Worm (Caenorhabditis elegans): Measurements from ENCODE around the gene T05C12.4.

The T05C12.4 gene

DNA sequence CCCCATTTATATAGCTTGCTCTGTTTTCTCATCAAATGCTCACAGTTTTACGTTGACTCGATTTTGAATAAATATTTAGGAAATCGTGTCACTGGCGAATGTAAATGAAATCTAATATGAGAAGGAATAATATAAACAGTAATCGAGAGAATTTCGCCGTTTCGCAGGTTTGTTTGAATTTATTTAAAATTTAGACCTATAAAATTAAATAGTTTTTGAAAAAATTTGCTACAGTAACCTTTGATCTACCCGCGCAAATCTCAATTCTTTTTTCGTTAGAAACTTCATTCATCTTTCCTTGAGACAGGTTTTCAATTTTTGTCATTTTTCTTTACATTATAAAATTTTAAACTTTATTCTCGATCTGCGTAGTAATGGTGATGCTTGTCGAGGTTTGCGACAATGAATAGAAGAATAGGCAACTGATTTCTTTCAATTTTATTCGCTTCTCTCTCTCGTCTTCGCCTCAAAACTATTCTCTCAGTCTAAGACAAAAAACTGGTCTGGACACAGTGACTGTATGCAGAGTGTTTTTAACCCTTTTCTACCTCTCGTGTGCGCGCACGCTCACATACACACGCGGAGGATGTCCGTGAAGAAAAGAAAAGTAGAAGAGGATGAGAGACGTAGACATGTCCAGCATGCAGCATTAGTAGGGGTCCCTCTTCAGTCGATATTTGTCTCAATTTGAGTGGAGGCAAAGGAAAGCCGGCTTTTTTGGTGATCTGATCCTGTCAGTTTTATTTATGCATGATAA lies 42.3 kb upstream of the T05C12.4 start, which contains the start of gene dab-1 (continued):
- TF ChIP-seq C34F6.9 (tag; optimal IDR thresholded peaks at IDR 0.05) = peak; percentile 46
- TF ChIP-seq nhr-11 (tag; optimal IDR thresholded peaks at IDR 0.05) = no peak
- TF ChIP-seq elt-3 (tag; optimal IDR thresholded peaks at IDR 0.05) = no peak
- TF ChIP-seq F13H6.1 (tag; optimal IDR thresholded peaks at IDR 0.05) = no peak
- peak in 1 of 2 experiments; percentile 29 for TF ChIP-seq mdl-1 (tag; optimal IDR thresholded peaks at IDR 0.05)
- TF ChIP-seq sem-4 (tag; optimal IDR thresholded peaks at IDR 0.05) = peak; percentile 61
- no peak for TF ChIP-seq crh-2 (tag; optimal IDR thresholded peaks at IDR 0.05)
- TF ChIP-seq ceh-16 (tag; optimal IDR thresholded peaks at IDR 0.05) = no peak

DNA sequence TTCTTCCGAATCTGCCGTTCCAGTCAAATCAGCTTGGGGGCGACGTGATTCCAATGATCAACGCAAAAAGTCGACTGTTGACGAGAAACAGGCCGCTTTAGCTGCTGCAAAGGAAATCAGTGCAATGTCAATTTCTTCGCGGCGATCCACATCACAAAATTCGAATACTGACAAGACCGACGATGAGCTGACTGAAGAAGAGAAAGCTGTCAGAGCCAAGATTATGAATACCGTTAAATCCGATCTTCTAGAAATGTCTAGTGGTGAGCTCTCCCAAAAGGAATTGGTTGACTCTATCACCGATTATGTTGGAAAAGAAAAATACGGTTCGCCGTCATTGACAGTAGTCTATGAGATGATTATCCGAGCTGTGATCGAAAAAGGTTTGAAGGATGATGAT lies 40.1 kb upstream of the T05C12.4 start:
- TF ChIP-seq unc-39 (tag; optimal IDR thresholded peaks at IDR 0.05) (no peak), nhr-10 (tag; optimal IDR thresholded peaks at IDR 0.05) (no peak), nhr-21 (tag; optimal IDR thresholded peaks at IDR 0.05) (no peak), unc-62 (GFP tag; optimal IDR thresholded peaks at IDR 0.05) (no peak), nhr-237 (tag; optimal IDR thresholded peaks at IDR 0.05) (no peak)

DNA sequence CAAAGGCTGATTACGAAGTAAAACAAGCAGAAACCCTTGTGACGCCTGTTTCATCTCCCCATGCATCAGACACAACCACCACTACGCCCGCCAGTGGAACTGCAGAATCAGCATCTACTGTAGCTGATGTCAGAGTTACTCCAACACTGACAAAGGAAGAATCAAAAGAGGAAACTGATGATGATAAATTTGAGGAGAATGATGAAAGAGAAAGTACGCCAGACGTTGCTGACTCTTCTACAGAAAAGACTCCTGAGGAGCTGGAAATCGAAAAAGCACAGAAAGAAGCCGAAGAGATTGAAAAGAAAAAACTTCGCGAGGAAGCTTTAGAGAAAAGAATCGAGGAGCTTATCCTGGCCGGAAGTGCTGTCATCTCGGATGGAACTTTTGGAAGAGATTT lies 38.1 kb upstream of the T05C12.4 start:
- TF ChIP-seq sem-4 (tag; optimal IDR thresholded peaks at IDR 0.05) = no peak
- TF ChIP-seq ztf-1 (GFP tag; conservative IDR thresholded peaks at IDR 0.05) = no peak
- no peak for TF ChIP-seq nhr-11 (tag; optimal IDR thresholded peaks at IDR 0.05)
- no peak for TF ChIP-seq nhr-12 (tag; optimal IDR thresholded peaks at IDR 0.05)
- no peak for TF ChIP-seq nhr-23 (tag; optimal IDR thresholded peaks at IDR 0.05)
- no peak for TF ChIP-seq nhr-25 (tag; optimal IDR thresholded peaks at IDR 0.05)

DNA sequence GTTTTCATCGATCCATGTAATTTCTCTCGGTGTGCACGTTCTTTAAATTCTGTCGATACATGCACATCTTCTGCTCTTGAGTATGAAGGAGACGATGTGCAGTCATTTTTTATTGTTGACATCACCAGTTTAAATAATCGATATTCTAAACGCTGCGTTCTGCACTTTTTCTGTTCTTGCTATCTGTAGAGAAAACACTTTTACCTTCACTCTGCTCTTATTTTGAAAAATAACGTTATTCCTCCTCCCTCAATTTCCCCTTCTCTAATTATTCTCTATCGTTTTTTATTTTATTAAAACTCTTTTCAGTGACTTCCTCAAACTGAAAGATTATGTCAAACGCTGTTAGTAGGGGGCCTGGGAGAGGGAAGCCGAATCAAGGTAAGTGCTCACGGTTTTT lies 36.7 kb upstream of the T05C12.4 start, which contains the start of gene ifg-1:
Gene ifg-1 (plus strand): TSS at position 301 of the 400 bp plus-strand sequence.
- TF ChIP-seq unc-55 (GFP tag; optimal IDR thresholded peaks at IDR 0.05) (no peak), sma-3 (GFP tag; optimal IDR thresholded peaks at IDR 0.05) (no peak), nhr-6 (tag; optimal IDR thresholded peaks at IDR 0.05) (no peak), skn-1 (tag; optimal IDR thresholded peaks at IDR 0.05) (no peak), lin-13 (GFP tag; optimal IDR thresholded peaks at IDR 0.05) (no peak), lin-39 (tag; optimal IDR thresholded peaks at IDR 0.05) (no peak), unc-62 (GFP tag; optimal IDR thresholded peaks at IDR 0.05) (no peak), ztf-11 (tag; optimal IDR thresholded peaks at IDR 0.05) (no peak), ama-1 (optimal IDR thresholded peaks at IDR 0.05) (no peak), snpc-4 (tag; optimal IDR thresholded peaks at IDR 0.05) (no peak), mdl-1 (tag; optimal IDR thresholded peaks at IDR 0.05) (no peak), nhr-23 (tag; optimal IDR thresholded peaks at IDR 0.05) (no peak), dmd-4 (tag; optimal IDR thresholded peaks at IDR 0.05) (no peak), ZK546.5 (tag; optimal IDR thresholded peaks at IDR 0.05) (no peak), gmeb-1 (tag; optimal IDR thresholded peaks at IDR 0.05) (no peak), mab-5 (tag; optimal IDR thresholded peaks at IDR 0.05) (no peak), alr-1 (tag; optimal IDR thresholded peaks at IDR 0.05) (no peak)

DNA sequence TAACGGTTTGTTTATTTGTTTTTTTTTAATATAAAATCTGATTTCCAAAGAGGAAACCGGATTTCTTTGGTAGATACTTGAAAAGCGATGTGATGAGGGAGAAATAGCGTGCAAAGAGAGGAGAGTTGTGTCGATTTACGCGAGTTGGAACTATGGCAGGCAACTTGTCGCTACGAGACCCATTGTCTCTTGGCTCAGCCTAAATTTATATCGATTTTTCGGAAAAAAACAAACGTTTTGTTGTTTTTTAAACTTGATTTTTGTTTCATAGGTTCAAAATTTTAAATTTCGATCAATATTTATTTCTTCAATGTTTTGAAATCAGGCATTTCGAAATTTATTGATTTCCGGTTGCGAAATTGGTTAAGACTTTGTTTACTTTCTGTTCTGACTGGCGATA lies 36.3 kb upstream of the T05C12.4 start, which contains the start of gene M110.3:
Gene M110.3 (minus strand): TSS at position 184 of the 400 bp plus-strand sequence.
- TF ChIP-seq gmeb-1 (tag; optimal IDR thresholded peaks at IDR 0.05) (peak; percentile 51), ztf-4 (tag; optimal IDR thresholded peaks at IDR 0.05) (no peak), nhr-129 (tag; optimal IDR thresholded peaks at IDR 0.05) (peak; percentile 56), crh-2 (tag; optimal IDR thresholded peaks at IDR 0.05) (peak; percentile 51), R02D3.7 (tag; optimal IDR thresholded peaks at IDR 0.05) (peak; percentile 75), nhr-6 (tag; optimal IDR thresholded peaks at IDR 0.05) (peak; percentile 38), F13H6.1 (tag; optimal IDR thresholded peaks at IDR 0.05) (peak; percentile 46), fos-1 (tag; optimal IDR thresholded peaks at IDR 0.05) (no peak), nhr-77 (tag; optimal IDR thresholded peaks at IDR 0.05) (no peak), lsy-2 (tag; optimal IDR thresholded peaks at IDR 0.05) (peak; percentile 25 to 86), nhr-25 (tag; optimal IDR thresholded peaks at IDR 0.05) (peak; percentile 25), unc-55 (GFP tag; optimal IDR thresholded peaks at IDR 0.05) (peak; percentile 70), C34F6.9 (tag; optimal IDR thresholded peaks at IDR 0.05) (peak; percentile 84), dmd-4 (tag; optimal IDR thresholded peaks at IDR 0.05) (no peak), sma-9 (GFP tag; optimal IDR thresholded peaks at IDR 0.05) (peak; percentile 49), sma-9 (tag; optimal IDR thresholded peaks at IDR 0.05) (no peak), mdl-1 (tag; optimal IDR thresholded peaks at IDR 0.05) (no peak)
